Fruit fly (Drosophila melanogaster) whole organism, prepupa: ENCODE results near the gene CG13731.

Experiments
- Blimp-1 ChIP-seq: fragments of 200-800 bp; sonication (Bioruptor generic); optimal IDR thresholded peaks from 3 replicates; lab custom pipeline; 2017; ENCODE audit warnings: missing biosample characterization, missing genetic modification characterization, mild to moderate bottlenecking, moderate library complexity, missing genetic modification reagents
- CG10669 ChIP-seq: fragments of 200-800 bp; sonication (Bioruptor generic); optimal IDR thresholded peaks from 3 replicates; lab custom pipeline; 2018; ENCODE audit warnings: missing biosample characterization, mild to moderate bottlenecking, missing genetic modification characterization, moderate library complexity
- CG11294 ChIP-seq: fragments of 200-800 bp; sonication (Bioruptor generic); IDR thresholded peaks from 2 replicates; pipeline ENCODE4 v1.3.6; 2022; ENCODE audit warnings: missing biosample characterization, missing genetic modification characterization
- CG11762 ChIP-seq: fragments of 200-800 bp; sonication (Bioruptor generic); optimal IDR thresholded peaks from 3 replicates; lab custom pipeline; 2016; ENCODE audit warnings: missing biosample characterization, missing genetic modification characterization; ENCODE audit not compliant: insufficient read depth
- CG11902 ChIP-seq: fragments of 200-800 bp; sonication (Bioruptor generic); optimal IDR thresholded peaks from 3 replicates; lab custom pipeline; 2016; ENCODE audit warnings: missing biosample characterization, missing genetic modification characterization
- CG15336 ChIP-seq: fragments of 200-800 bp; sonication (Bioruptor generic); IDR thresholded peaks from 2 replicates; pipeline ENCODE4 v1.3.6; 2022; ENCODE audit warnings: missing biosample characterization, missing genetic modification characterization
- CG1621 ChIP-seq: fragments of 200-800 bp; sonication (Bioruptor generic); optimal IDR thresholded peaks from 3 replicates; lab custom pipeline; 2018; ENCODE audit warnings: missing biosample characterization, mild to moderate bottlenecking, missing genetic modification characterization
- CG16779 ChIP-seq: fragments of 200-800 bp; sonication (Bioruptor generic); optimal IDR thresholded peaks from 3 replicates; lab custom pipeline; 2017; ENCODE audit warnings: missing biosample characterization, mild to moderate bottlenecking, missing genetic modification characterization
- CG31627 ChIP-seq: fragments of 200-800 bp; sonication (Bioruptor generic); optimal IDR thresholded peaks from 3 replicates; lab custom pipeline; 2016; ENCODE audit warnings: missing biosample characterization, missing genetic modification characterization
- CG32006 ChIP-seq: fragments of 200-800 bp; sonication (Bioruptor generic); optimal IDR thresholded peaks from 3 replicates; lab custom pipeline; 2017; ENCODE audit warnings: missing biosample characterization, mild to moderate bottlenecking, missing genetic modification characterization
- CG34406 ChIP-seq: fragments of 200-800 bp; sonication (Bioruptor generic); optimal IDR thresholded peaks from 3 replicates; lab custom pipeline; 2016; ENCODE audit warnings: missing biosample characterization, missing genetic modification characterization
- CG3919 ChIP-seq: fragments of 200-800 bp; sonication (Bioruptor generic); optimal IDR thresholded peaks from 3 replicates; lab custom pipeline; 2016; ENCODE audit warnings: missing biosample characterization, missing genetic modification characterization
- CG4318 ChIP-seq: fragments of 200-800 bp; sonication (Bioruptor generic); optimal IDR thresholded peaks from 3 replicates; lab custom pipeline; 2017; ENCODE audit warnings: missing biosample characterization, mild to moderate bottlenecking, missing genetic modification characterization
- CG6276 ChIP-seq: fragments of 200-800 bp; sonication (Bioruptor generic); optimal IDR thresholded peaks from 2 replicates; lab custom pipeline; 2017; ENCODE audit warnings: missing biosample characterization, mild to moderate bottlenecking, missing genetic modification characterization
- CG6792 ChIP-seq: fragments of 200-800 bp; sonication (Bioruptor generic); optimal IDR thresholded peaks from 3 replicates; lab custom pipeline; 2016; ENCODE audit warnings: missing biosample characterization, missing genetic modification characterization
- CG6808 ChIP-seq: fragments of 200-800 bp; sonication (Bioruptor generic); optimal IDR thresholded peaks from 3 replicates; lab custom pipeline; 2017; ENCODE audit warnings: missing biosample characterization, missing genetic modification characterization, mild to moderate bottlenecking, moderate library complexity, missing genetic modification reagents
- CG6854 ChIP-seq: fragments of 200-800 bp; sonication (Bioruptor generic); optimal IDR thresholded peaks from 2 replicates; lab custom pipeline; 2017; ENCODE audit warnings: missing biosample characterization, mild to moderate bottlenecking, missing genetic modification characterization
- CG7368 ChIP-seq: fragments of 200-800 bp; sonication (Bioruptor generic); optimal IDR thresholded peaks from 3 replicates; lab custom pipeline; 2016; ENCODE audit warnings: missing biosample characterization, missing genetic modification characterization
- CG8119 ChIP-seq: fragments of 200-800 bp; sonication (Bioruptor generic); IDR thresholded peaks from 3 replicates; pipeline ENCODE4 v1.3.6; 2022; ENCODE audit warnings: missing biosample characterization, missing genetic modification characterization
- CG8319 ChIP-seq: fragments of 200-800 bp; sonication (Bioruptor generic); optimal IDR thresholded peaks from 3 replicates; lab custom pipeline; 2016; ENCODE audit warnings: missing biosample characterization, missing genetic modification characterization
- CG8632 ChIP-seq: fragments of 200-800 bp; sonication (Bioruptor generic); optimal IDR thresholded peaks from 3 replicates; lab custom pipeline; 2016; ENCODE audit warnings: missing biosample characterization, missing genetic modification characterization
- Eip75B ChIP-seq: fragments of 200-800 bp; sonication (Bioruptor generic); optimal IDR thresholded peaks from 3 replicates; lab custom pipeline; 2016; ENCODE audit warnings: missing biosample characterization, missing genetic modification characterization
- Eip78C ChIP-seq: fragments of 200-800 bp; sonication (Bioruptor generic); peaks from one replicate; lab custom pipeline; 2016; ENCODE audit warnings: missing biosample characterization, missing genetic modification characterization
- Ets21C ChIP-seq: fragments of 200-800 bp; sonication (Bioruptor generic); optimal IDR thresholded peaks from 3 replicates; lab custom pipeline; 2016; ENCODE audit warnings: missing biosample characterization, missing genetic modification characterization
- Ets96B ChIP-seq: fragments of 200-800 bp; optimal IDR thresholded peaks from 2 replicates; lab custom pipeline; 2019; ENCODE audit warnings: missing biosample characterization, mild to moderate bottlenecking, missing genetic modification characterization, moderate library complexity
- Gug ChIP-seq: fragments of 200-800 bp; sonication (Bioruptor generic); IDR thresholded peaks from 2 replicates; pipeline ENCODE4 v1.3.6; 2022; ENCODE audit warnings: missing biosample characterization, missing genetic modification characterization
- Hr38 ChIP-seq: sonication (Bioruptor generic); optimal IDR thresholded peaks from 2 replicates; lab custom pipeline; 2016; ENCODE audit warnings: missing biosample characterization, missing genetic modification characterization
- Hr39 ChIP-seq: fragments of 200-800 bp; sonication (Bioruptor generic); optimal IDR thresholded peaks from 2 replicates; lab custom pipeline; 2016; ENCODE audit warnings: missing biosample characterization, missing genetic modification characterization
- Hr4 ChIP-seq: fragments of 200-800 bp; sonication (Bioruptor generic); optimal IDR thresholded peaks from 3 replicates; lab custom pipeline; 2016; ENCODE audit warnings: missing biosample characterization, missing genetic modification characterization
- Lpt ChIP-seq: fragments of 200-800 bp; sonication (Bioruptor generic); optimal IDR thresholded peaks from 3 replicates; lab custom pipeline; 2016; ENCODE audit warnings: missing biosample characterization, missing genetic modification characterization
- Met ChIP-seq: fragments of 200-800 bp; sonication (Bioruptor generic); optimal IDR thresholded peaks from 3 replicates; lab custom pipeline; 2016; ENCODE audit warnings: missing biosample characterization, missing genetic modification characterization
- OdsH ChIP-seq: fragments of 200-800 bp; sonication (Bioruptor generic); optimal IDR thresholded peaks from 3 replicates; lab custom pipeline; 2016; ENCODE audit warnings: missing biosample characterization, missing genetic modification characterization
- Smox ChIP-seq: fragments of 200-800 bp; sonication (Bioruptor generic); optimal IDR thresholded peaks from 3 replicates; lab custom pipeline; 2016; ENCODE audit warnings: missing biosample characterization, missing genetic modification characterization
- Sox102F ChIP-seq: fragments of 200-800 bp; sonication (Bioruptor generic); optimal IDR thresholded peaks from 2 replicates; lab custom pipeline; 2016; ENCODE audit warnings: missing biosample characterization, mild to moderate bottlenecking, missing genetic modification characterization
- Sox14 ChIP-seq: fragments of 200-800 bp; sonication (Bioruptor generic); optimal IDR thresholded peaks from 3 replicates; lab custom pipeline; 2016; ENCODE audit warnings: missing biosample characterization, missing genetic modification characterization
- Sox15 ChIP-seq: fragments of 200-800 bp; sonication (Bioruptor generic); optimal IDR thresholded peaks from 3 replicates; lab custom pipeline; 2016; ENCODE audit warnings: missing biosample characterization, missing genetic modification characterization
- achi ChIP-seq: fragments of 200-800 bp; sonication (Bioruptor generic); optimal IDR thresholded peaks from 3 replicates; lab custom pipeline; 2016; ENCODE audit warnings: missing biosample characterization, missing genetic modification characterization
- acj6 ChIP-seq: fragments of 200-800 bp; sonication (Bioruptor generic); optimal IDR thresholded peaks from 3 replicates; lab custom pipeline; 2016; ENCODE audit warnings: missing biosample characterization, missing genetic modification characterization
- dsx ChIP-seq: fragments of 200-800 bp; optimal IDR thresholded peaks from 3 replicates; lab custom pipeline; 2019; ENCODE audit warnings: missing biosample characterization, mild to moderate bottlenecking, missing genetic modification characterization, moderate library complexity; ENCODE audit not compliant: poor library complexity, severe bottlenecking
- eg ChIP-seq: fragments of 200-800 bp; sonication (Bioruptor generic); IDR thresholded peaks from 3 replicates; pipeline ENCODE4 v1.3.6; 2022; ENCODE audit warnings: missing biosample characterization, missing genetic modification characterization
- esn ChIP-seq: fragments of 200-800 bp; sonication (Bioruptor generic); optimal IDR thresholded peaks from 2 replicates; lab custom pipeline; 2016; ENCODE audit warnings: missing biosample characterization, mild to moderate bottlenecking, missing genetic modification characterization, moderate library complexity
- fd59A ChIP-seq: fragments of 200-800 bp; sonication (Bioruptor generic); optimal IDR thresholded peaks from 2 replicates; lab custom pipeline; 2017; ENCODE audit warnings: missing biosample characterization, mild to moderate bottlenecking, missing genetic modification characterization, missing genetic modification reagents
- fd85E ChIP-seq: fragments of 200-800 bp; sonication (Bioruptor generic); optimal IDR thresholded peaks from 3 replicates; lab custom pipeline; 2016; ENCODE audit warnings: missing biosample characterization, missing genetic modification characterization
- fkh ChIP-seq: fragments of 200-800 bp; sonication (Bioruptor generic); optimal IDR thresholded peaks from 3 replicates; lab custom pipeline; 2017; ENCODE audit warnings: missing biosample characterization, mild to moderate bottlenecking, missing genetic modification characterization, moderate library complexity
- lz ChIP-seq: fragments of 200-800 bp; sonication (Bioruptor generic); optimal IDR thresholded peaks from 3 replicates; lab custom pipeline; 2016; ENCODE audit warnings: missing biosample characterization, missing genetic modification characterization
- net ChIP-seq: fragments of 200-800 bp; sonication (Bioruptor generic); optimal IDR thresholded peaks from 3 replicates; lab custom pipeline; 2016; ENCODE audit warnings: missing biosample characterization, missing genetic modification characterization
- salr ChIP-seq, 2 experiments: fragments of 200-800 bp; sonication (Bioruptor generic); optimal IDR thresholded peaks; 3 replicates each; lab custom pipeline; 2016 to 2018; ENCODE audit warnings: missing biosample characterization in 2 of 2, missing genetic modification characterization in 2 of 2, mild to moderate bottlenecking in 1 of 2
- spab ChIP-seq: fragments of 200-800 bp; sonication (Bioruptor generic); optimal IDR thresholded peaks from 2 replicates; lab custom pipeline; 2017; ENCODE audit warnings: missing biosample characterization, mild to moderate bottlenecking, missing genetic modification characterization, missing genetic modification reagents
- svp ChIP-seq: fragments of 200-800 bp; sonication (Bioruptor generic); peaks from one replicate; lab custom pipeline; 2016; ENCODE audit warnings: missing biosample characterization, missing genetic modification characterization
- topi ChIP-seq: fragments of 200-800 bp; sonication (Bioruptor generic); optimal IDR thresholded peaks from 3 replicates; lab custom pipeline; 2016; ENCODE audit warnings: missing biosample characterization, missing genetic modification characterization
- vri ChIP-seq: fragments of 200-800 bp; sonication (Bioruptor generic); optimal IDR thresholded peaks from 3 replicates; lab custom pipeline; 2016; ENCODE audit warnings: missing biosample characterization, mild to moderate bottlenecking, missing genetic modification characterization

The CG13731 gene

dm6 chr3L:17420610-17421194 lies 31.9 kb upstream of the CG13731 start:
- TF ChIP-seq CG11294 (GFP tag; lab: Robert Waterston, UW) (no peak), CG11762 (GFP tag; lab: Kevin White, UChicago) (peak; percentile 58), achi (GFP tag; lab: Kevin White, UChicago) (peak; percentile 84), spab (GFP tag; lab: Kevin White, UChicago) (peak; percentile 83), Ets96B (tag; lab: Kevin White, UChicago) (peak; percentile 85), fd85E (peak; percentile 28), CG3919 (GFP tag; lab: Kevin White, UChicago) (peak; percentile 79), Sox14 (GFP tag; lab: Kevin White, UChicago) (peak; percentile 86), Hr38 (no peak), topi (GFP tag; lab: Kevin White, UChicago) (peak; percentile 88), CG6808 (GFP tag; lab: Kevin White, UChicago) (peak; percentile 87), Lpt (peak; percentile 14), esn (GFP tag; lab: Kevin White, UChicago) (peak; percentile 89), Smox (GFP tag; lab: Kevin White, UChicago) (peak; percentile 81), CG1621 (tag; lab: Kevin White, UChicago) (peak; percentile 48), Blimp-1 (GFP tag; lab: Kevin White, UChicago) (peak; percentile 34), net (peak; percentile 61), CG8632 (GFP tag; lab: Kevin White, UChicago) (peak; percentile 84), CG11902 (GFP tag; lab: Kevin White, UChicago) (peak; percentile 71), acj6 (peak; percentile 84), CG6276 (GFP tag; lab: Kevin White, UChicago) (peak; percentile 5), Sox102F (GFP tag; lab: Kevin White, UChicago) (peak; percentile 82), Met (GFP tag; lab: Kevin White, UChicago) (peak; percentile 89), CG8119 (peak; percentile 33; the same call in 1 of the 3 replicates), CG16779 (peak; percentile 42), eg (GFP tag; lab: Robert Waterston, UW) (0 out of 3 replicates have a peak, but pooled peaks have one; percentile 13), CG31627 (GFP tag; lab: Kevin White, UChicago) (peak; percentile 82), CG32006 (GFP tag; lab: Kevin White, UChicago) (peak; percentile 68), CG6854 (peak; percentile 22), Hr4 (GFP tag; lab: Kevin White, UChicago) (peak; percentile 57), Sox15 (GFP tag; lab: Kevin White, UChicago) (peak; percentile 77), svp (GFP tag; lab: Kevin White, UChicago) (peak; percentile 93), CG15336 (GFP tag; lab: Robert Waterston, UW) (peak; percentile 58; the same call in 1 of the 2 replicates), Ets21C (GFP tag; lab: Kevin White, UChicago) (peak; percentile 81), fd59A (GFP tag; lab: Kevin White, UChicago) (peak; percentile 83), Gug (GFP tag; lab: Robert Waterston, UW) (no peak), fkh (GFP tag; lab: Kevin White, UChicago) (no peak), CG6792 (GFP tag; lab: Kevin White, UChicago) (peak; percentile 88), CG8319 (GFP tag; lab: Kevin White, UChicago) (peak; percentile 75), dsx (peak; percentile 78), salr (GFP tag; optimal IDR thresholded peaks at IDR 0.05; lab: Kevin White, UChicago) (peak; percentile 14 to 76), vri (GFP tag; lab: Kevin White, UChicago) (peak; percentile 47), Eip78C (peak; percentile 98), CG10669 (GFP tag; lab: Kevin White, UChicago) (peak; percentile 75), CG4318 (GFP tag; lab: Kevin White, UChicago) (peak; percentile 50), Eip75B (peak; percentile 82), CG34406 (GFP tag; lab: Kevin White, UChicago) (peak; percentile 84), CG7368 (GFP tag; lab: Kevin White, UChicago) (peak; percentile 70), OdsH (GFP tag; lab: Kevin White, UChicago) (peak; percentile 79), Hr39 (peak; percentile 82), lz (GFP tag; lab: Kevin White, UChicago) (peak; percentile 84)
